Worm (Caenorhabditis elegans): ENCODE results near the gene F31F7.1.

ce11 chrV:6248714-6249113 is 27.5 kb upstream of the F31F7.1 start:
- TF ChIP-seq flt-1 (GFP tag; IDR thresholded peaks at IDR 0.05) (no peak), ztf-29 (GFP tag; IDR thresholded peaks at IDR 0.05) (no peak), ref-1 (GFP tag; conservative IDR thresholded peaks at IDR 0.05) (no peak), T22C8.4 (GFP tag; IDR thresholded peaks at IDR 0.05) (no peak), cog-1 (tag; optimal IDR thresholded peaks at IDR 0.05) (no peak), med-1 (GFP tag; optimal IDR thresholded peaks at IDR 0.05; ENCODE audit: insufficient read depth) (no peak), klf-2 (GFP tag; conservative IDR thresholded peaks at IDR 0.05) (no peak), tab-1 (GFP tag; IDR thresholded peaks at IDR 0.05) (no peak), ztf-23 (GFP tag; IDR thresholded peaks at IDR 0.05) (no peak)
